In genomic region chr3R:5114147-5114546, dm6 we compare ENCODE assay signal across 2 fruit fly cellular contexts.
TF ChIP-seq lines count a peak whose summit lies in the region.

No protein-coding gene starts in this region.

- TF ChIP-seq CTCF in whole organism, embryonic (GFP tag; optimal IDR thresholded peaks at IDR 0.05; lab: Kevin White, UChicago), result no peak

TF ChIP-seq in whole organism, embryonic, 481 proteins besides CTCF, POLR2A, EP300 and RAD21:
- TF ChIP-seq zfh2 (GFP tag; optimal IDR thresholded peaks at IDR 0.05; lab: Kevin White, UChicago) (no peak), row (GFP tag; IDR thresholded peaks at IDR 0.05; lab: Robert Waterston, UW) (no peak), CG17328 (GFP tag; IDR thresholded peaks at IDR 0.05; lab: Robert Waterston, UW) (0 out of 2 replicates have a peak, but pooled peaks have one; percentile 8), crol (GFP tag; IDR thresholded peaks at IDR 0.05; lab: Robert Waterston, UW) (peak; percentile 37; the same call in 1 of the 2 replicates), zen (tag; optimal IDR thresholded peaks at IDR 0.05; lab: Kevin White, UChicago) (peak; percentile 38), tll (GFP tag; optimal IDR thresholded peaks at IDR 0.05; lab: Kevin White, UChicago) (peak in 1 of 2 experiments; percentile 1), Med (GFP tag; lab: Kevin White, UChicago) (peak; percentile 61), Kr (GFP tag; optimal IDR thresholded peaks at IDR 0.05; lab: Kevin White, UChicago) (peak; percentile 33), CG42726 (GFP tag; IDR thresholded peaks at IDR 0.05; lab: Robert Waterston, UW; ENCODE audit: partially characterized antibody) (no peak), mld (GFP tag; IDR thresholded peaks at IDR 0.05; lab: Robert Waterston, UW; ENCODE audit: partially characterized antibody) (no peak), twi (tag; optimal IDR thresholded peaks at IDR 0.05; lab: Kevin White, UChicago) (peak; percentile 77), insv (GFP tag; optimal IDR thresholded peaks at IDR 0.05; lab: Kevin White, UChicago) (peak in 1 of 2 experiments; percentile 17), wek (GFP tag; optimal IDR thresholded peaks at IDR 0.05; lab: Kevin White, UChicago) (peak; percentile 71), fd102C (GFP tag; optimal IDR thresholded peaks at IDR 0.05; lab: Kevin White, UChicago) (peak; percentile 31), CG4707 (GFP tag; optimal IDR thresholded peaks at IDR 0.05; lab: Kevin White, UChicago) (peak; percentile 31), D (optimal IDR thresholded peaks at IDR 0.05; lab: Kevin White, UChicago) (peak; percentile 90), D (GFP tag; optimal IDR thresholded peaks at IDR 0.05; lab: Kevin White, UChicago) (no peak)

TF ChIP-seq in whole organism, pupa, 21 proteins besides CTCF, POLR2A, EP300 and RAD21:
- TF ChIP-seq rn (GFP tag; IDR thresholded peaks at IDR 0.05; lab: Robert Waterston, UW), result no peak
- TF ChIP-seq CG4496 (GFP tag; IDR thresholded peaks at IDR 0.05; lab: Robert Waterston, UW), result 0 out of 3 replicates have a peak, but pooled peaks have one; percentile 12
TF ChIP-seq in whole organism, pupa: peak in this region for 1.
